Fruit fly (Drosophila melanogaster) Kc167 (cell line): ENCODE data around the gene Acp76A.

Source experiments
- insv ChIP-seq: fragments of >200 bp; optimal IDR thresholded peaks from 3 replicates; lab custom pipeline; 2018; ENCODE audit warnings: missing external identifiers
- psq ChIP-seq: fragments of >200 bp; optimal IDR thresholded peaks from 2 replicates; lab custom pipeline; 2017; ENCODE audit warnings: missing external identifiers
- ttk ChIP-seq: sonication (Bioruptor generic); optimal IDR thresholded peaks from 2 replicates; lab custom pipeline; 2017; ENCODE audit warnings: missing external identifiers

DNA sequence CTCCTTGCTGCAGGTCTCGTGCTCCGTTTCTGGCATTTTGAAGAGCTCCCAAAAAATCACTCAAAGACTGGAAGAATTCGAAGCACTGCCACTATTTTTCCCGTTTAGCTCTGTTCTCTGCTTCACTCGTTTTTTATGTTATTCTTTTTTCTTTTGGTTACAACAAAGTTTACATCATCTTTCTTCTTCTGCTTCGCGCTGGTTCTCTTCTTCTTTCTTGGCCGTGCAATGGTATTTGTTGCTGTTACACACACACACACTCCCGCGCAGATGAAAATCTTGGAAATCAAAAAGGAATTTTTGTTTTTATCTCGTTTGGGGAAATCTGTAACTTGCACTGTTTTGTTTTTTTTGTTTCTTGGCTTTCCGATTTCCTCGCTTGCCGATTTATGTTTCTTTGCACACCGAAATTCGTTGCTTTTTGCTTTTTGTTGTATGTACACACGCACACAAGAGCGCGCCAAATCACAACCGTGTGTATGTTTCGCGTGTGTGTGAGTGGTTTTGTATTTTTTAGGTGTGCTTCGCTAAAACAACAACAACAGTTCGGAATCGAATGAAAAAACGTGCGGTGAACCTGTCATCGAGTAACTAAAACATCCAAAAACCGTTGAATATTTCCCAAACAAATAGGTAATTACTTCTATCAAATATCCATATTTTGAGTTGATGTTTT, 34.0 kb upstream of the Acp76A start:
- TF ChIP-seq psq (lab: Kevin White, UChicago), result no peak
- no peak for TF ChIP-seq ttk (lab: Kevin White, UChicago)
- no peak for TF ChIP-seq insv (lab: Kevin White, UChicago)
